Worm (Caenorhabditis elegans): Measurements from ENCODE around the gene F01F1.15.

DNA sequence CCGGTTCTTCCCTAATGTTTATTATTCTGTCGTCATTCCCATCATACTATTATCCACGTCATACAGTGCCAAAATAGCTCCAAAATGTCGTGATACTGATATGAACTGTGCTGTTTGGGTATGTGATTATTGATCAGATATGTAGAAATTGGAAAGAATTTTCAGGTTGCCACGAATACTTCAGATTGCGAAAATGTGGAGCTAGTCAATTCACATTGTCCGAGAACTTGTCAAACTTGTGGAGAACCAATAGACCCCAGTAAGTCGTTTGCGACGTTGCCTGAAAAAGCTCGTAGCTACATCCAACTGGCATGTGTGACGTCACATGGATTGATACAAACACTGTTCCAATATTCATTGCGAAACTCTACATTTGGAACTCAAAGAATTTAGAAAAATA is 15.1 kb upstream of the F01F1.15 start:
- TF ChIP-seq alr-1 (tag; optimal IDR thresholded peaks at IDR 0.05; ENCODE audit: borderline replicate concordance) (no peak), lsy-2 (tag; optimal IDR thresholded peaks at IDR 0.05) (no peak), blmp-1 (tag; optimal IDR thresholded peaks at IDR 0.05) (no peak), ets-5 (GFP tag; IDR thresholded peaks at IDR 0.05) (no peak), tlp-1 (tag; optimal IDR thresholded peaks at IDR 0.05) (no peak), nhr-77 (tag; optimal IDR thresholded peaks at IDR 0.05) (no peak), tbx-2 (tag; optimal IDR thresholded peaks at IDR 0.05) (no peak), lin-13 (GFP tag; optimal IDR thresholded peaks at IDR 0.05) (no peak)
